Worm (Caenorhabditis elegans) whole organism, young adult: ENCODE data around the gene srab-2.

Experiments
- B0019.2 ChIP-seq: fragments of 200-800 bp; sonication (Bioruptor generic); conservative IDR thresholded peaks from 2 replicates; pipeline ENCODE4 v1.3.6; 2022; ENCODE audit warnings: missing genetic modification reagents, missing genetic modification characterization, missing compliant biosample characterization
- D2030.7 ChIP-seq: fragments of 200-800 bp; sonication (Bioruptor generic); IDR thresholded peaks from 2 replicates; pipeline ENCODE4 v1.3.6; 2022; ENCODE audit warnings: missing genetic modification reagents, missing genetic modification characterization, missing compliant biosample characterization
- F39B2.1 ChIP-seq: fragments of 200-800 bp; sonication (Bioruptor generic); IDR thresholded peaks from 2 replicates; pipeline ENCODE4 v1.3.6; 2022; ENCODE audit warnings: missing genetic modification reagents, missing genetic modification characterization, missing compliant biosample characterization
- F57C9.4 ChIP-seq: sonication (generic microtip); optimal IDR thresholded peaks from 2 replicates; lab custom pipeline; 2017; ENCODE audit warnings: mild to moderate bottlenecking, missing genetic modification characterization, missing compliant biosample characterization
- Y67H2A.10 ChIP-seq: fragments of 200-800 bp; sonication (Bioruptor generic); conservative IDR thresholded peaks from 2 replicates; pipeline ENCODE4 v1.3.6; 2022; ENCODE audit warnings: missing genetic modification reagents, missing genetic modification characterization, missing compliant biosample characterization
- akir-1 ChIP-seq: fragments of 200-800 bp; sonication (Bioruptor generic); optimal IDR thresholded peaks from 2 replicates; lab custom pipeline; 2018; ENCODE audit warnings: mild to moderate bottlenecking, missing genetic modification characterization, moderate library complexity, missing compliant biosample characterization
- attf-3 ChIP-seq: fragments of 200-800 bp; sonication (Bioruptor generic); conservative IDR thresholded peaks from 2 replicates; pipeline ENCODE4 v1.3.6; 2022; ENCODE audit warnings: missing genetic modification reagents, missing genetic modification characterization, missing compliant biosample characterization
- bed-2 ChIP-seq: fragments of 200-800 bp; sonication (Bioruptor generic); IDR thresholded peaks from 2 replicates; pipeline ENCODE4 v1.3.6; 2022; ENCODE audit warnings: missing genetic modification reagents, missing genetic modification characterization, missing compliant biosample characterization
- ceh-91 ChIP-seq: fragments of 200-800 bp; sonication (Bioruptor generic); IDR thresholded peaks from 2 replicates; pipeline ENCODE4 v1.3.6; 2022; ENCODE audit warnings: missing genetic modification reagents, missing genetic modification characterization, missing compliant biosample characterization
- die-1 ChIP-seq: sonication (generic microtip); optimal IDR thresholded peaks from 2 replicates; lab custom pipeline; 2016; ENCODE audit warnings: missing genotype, mild to moderate bottlenecking, missing genetic modification characterization, missing compliant biosample characterization
- dpff-1 ChIP-seq: sonication (generic microtip); optimal IDR thresholded peaks from 2 replicates; lab custom pipeline; 2017; ENCODE audit warnings: mild to moderate bottlenecking, missing genetic modification characterization, missing compliant biosample characterization
- dpl-1 ChIP-seq: fragments of 150-350 bp; optimal IDR thresholded peaks from 2 replicates; lab custom pipeline; 2014; ENCODE audit warnings: missing biosample characterization, missing genetic modification reagents, missing genetic modification characterization
- egl-18 ChIP-seq: fragments of 200-800 bp; sonication (Bioruptor generic); IDR thresholded peaks from 2 replicates; pipeline ENCODE4 v1.3.6; 2022; ENCODE audit warnings: missing genetic modification reagents, missing genetic modification characterization, missing compliant biosample characterization
- egl-44 ChIP-seq: fragments of 200-800 bp; sonication (Bioruptor generic); IDR thresholded peaks from 2 replicates; pipeline ENCODE4 v1.3.6; 2022; ENCODE audit warnings: missing genetic modification reagents, missing genetic modification characterization, missing compliant biosample characterization
- egrh-3 ChIP-seq: fragments of 200-800 bp; sonication (Bioruptor generic); IDR thresholded peaks from 2 replicates; pipeline ENCODE4 v1.3.6; 2022; ENCODE audit warnings: missing genetic modification reagents, missing genetic modification characterization, missing compliant biosample characterization
- ets-4 ChIP-seq: fragments of 200-800 bp; sonication (Bioruptor generic); optimal IDR thresholded peaks from 2 replicates; lab custom pipeline; 2018; ENCODE audit warnings: mild to moderate bottlenecking, missing genetic modification characterization, missing compliant biosample characterization
- hmg-20 ChIP-seq: fragments of 200-800 bp; sonication (Bioruptor generic); IDR thresholded peaks from 2 replicates; pipeline ENCODE4 v1.3.6; 2022; ENCODE audit warnings: missing genetic modification reagents, missing genetic modification characterization, missing compliant biosample characterization
- hrde-1 ChIP-seq: sonication (generic microtip); optimal IDR thresholded peaks from 2 replicates; lab custom pipeline; 2016; ENCODE audit warnings: missing genetic modification characterization, mild to moderate bottlenecking, missing compliant biosample characterization, moderate library complexity, missing genotype, missing genetic modification reagents, borderline replicate concordance
- let-607 ChIP-seq, 2 experiments: fragments of 200-800 bp in 1 of 2; sonication (Bioruptor generic) in 1 of 2; sonication (generic microtip) in 1 of 2; optimal IDR thresholded peaks; 2 replicates each; lab custom pipeline; 2016 to 2018; ENCODE audit warnings: mild to moderate bottlenecking in 2 of 2, missing compliant biosample characterization in 2 of 2, missing genetic modification characterization in 2 of 2, moderate library complexity in 2 of 2, missing genotype in 1 of 2
- lin-35 ChIP-seq, 3 experiments: fragments of 150-350 bp in 2 of 3; sonication (generic microtip) in 1 of 3; optimal IDR thresholded peaks; 2 replicates each; lab custom pipeline; 2014 to 2018; ENCODE audit warnings: missing biosample characterization in 3 of 3, missing genetic modification characterization in 3 of 3, missing genetic modification reagents in 3 of 3
- lin-40 ChIP-seq: sonication (generic microtip); optimal IDR thresholded peaks from 2 replicates; lab custom pipeline; 2016; ENCODE audit warnings: missing genetic modification characterization, mild to moderate bottlenecking, missing compliant biosample characterization, missing genotype, missing genetic modification reagents
- lin-54 ChIP-seq: fragments of 200-800 bp; sonication (Bioruptor generic); optimal IDR thresholded peaks from 2 replicates; lab custom pipeline; 2018; ENCODE audit warnings: mild to moderate bottlenecking, missing genetic modification characterization, missing compliant biosample characterization
- lsl-1 ChIP-seq: fragments of 200-800 bp; sonication (Bioruptor generic); optimal IDR thresholded peaks from 2 replicates; lab custom pipeline; 2018; ENCODE audit warnings: mild to moderate bottlenecking, missing genetic modification characterization, moderate library complexity, missing compliant biosample characterization
- mcd-1 ChIP-seq: fragments of 200-800 bp; sonication (Bioruptor generic); IDR thresholded peaks from 2 replicates; pipeline ENCODE4 v1.3.6; 2022; ENCODE audit warnings: missing genetic modification reagents, missing genetic modification characterization, missing compliant biosample characterization
- mxl-1 ChIP-seq: sonication (generic microtip); optimal IDR thresholded peaks from 2 replicates; lab custom pipeline; 2016; ENCODE audit warnings: missing genetic modification characterization, missing compliant biosample characterization
- nfya-2 ChIP-seq: fragments of 200-800 bp; sonication (Bioruptor generic); IDR thresholded peaks from 2 replicates; pipeline ENCODE4 v1.3.6; 2022; ENCODE audit warnings: missing genetic modification reagents, missing genetic modification characterization, missing compliant biosample characterization
- nfyb-1 ChIP-seq: fragments of 200-800 bp; sonication (Bioruptor generic); IDR thresholded peaks from 2 replicates; pipeline ENCODE4 v1.3.6; 2022; ENCODE audit warnings: missing genetic modification reagents, missing genetic modification characterization, missing compliant biosample characterization
- rcor-1 ChIP-seq: fragments of 200-800 bp; sonication (Bioruptor generic); IDR thresholded peaks from 2 replicates; pipeline ENCODE4 v1.3.6; 2022; ENCODE audit warnings: missing genetic modification reagents, missing genetic modification characterization, missing compliant biosample characterization
- sea-2 ChIP-seq: fragments of 200-800 bp; sonication (Bioruptor generic); IDR thresholded peaks from 2 replicates; pipeline ENCODE4 v1.3.6; 2022; ENCODE audit warnings: missing genetic modification characterization, missing compliant biosample characterization
- sptf-2 ChIP-seq: fragments of 200-800 bp; sonication (Bioruptor generic); optimal IDR thresholded peaks from 2 replicates; lab custom pipeline; 2018; ENCODE audit warnings: mild to moderate bottlenecking, missing genetic modification characterization, missing compliant biosample characterization
- zfh-2 ChIP-seq: fragments of 200-800 bp; sonication (Bioruptor generic); conservative IDR thresholded peaks from 2 replicates; pipeline ENCODE4 v1.3.6; 2022; ENCODE audit warnings: missing genetic modification reagents, missing genetic modification characterization, missing compliant biosample characterization
- ztf-18 ChIP-seq: sonication (generic microtip); optimal IDR thresholded peaks from 2 replicates; lab custom pipeline; 2016; ENCODE audit warnings: missing genotype, mild to moderate bottlenecking, missing genetic modification characterization, missing compliant biosample characterization
- ztf-22 ChIP-seq: fragments of 200-800 bp; sonication (Bioruptor generic); optimal IDR thresholded peaks from 2 replicates; lab custom pipeline; 2018; ENCODE audit warnings: mild to moderate bottlenecking, missing genetic modification characterization, moderate library complexity, missing compliant biosample characterization
- ztf-6 ChIP-seq: fragments of 200-800 bp; sonication (Bioruptor generic); IDR thresholded peaks from 2 replicates; pipeline ENCODE4 v1.3.6; 2022; ENCODE audit warnings: missing genetic modification reagents, missing genetic modification characterization, missing compliant biosample characterization

The srab-2 gene

DNA sequence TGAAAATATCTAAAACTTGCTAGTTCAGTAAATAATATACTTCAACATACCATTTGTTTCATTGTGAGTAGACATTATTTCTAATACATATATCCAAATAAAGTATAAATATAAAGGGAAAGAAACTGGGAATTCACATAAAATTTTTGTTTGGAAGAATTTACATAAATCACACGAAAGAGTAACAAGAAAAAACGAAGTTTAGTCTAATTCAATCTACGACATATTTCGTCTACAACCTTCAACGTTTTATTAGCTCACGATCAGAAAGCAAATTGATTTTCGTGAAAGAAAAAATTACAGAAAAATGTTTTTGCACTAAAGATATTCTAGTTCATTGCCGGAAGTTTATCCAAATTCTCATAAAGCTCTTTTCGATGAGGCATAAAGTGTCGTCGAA is 7.8 kb downstream of the srab-2 start, which contains the start of gene C04F5.2 (continued):
- TF ChIP-seq sptf-2 (no peak), egrh-3 (GFP tag; lab: Robert Waterston, UW) (no peak), nfya-2 (GFP tag; lab: Robert Waterston, UW) (no peak), bed-2 (GFP tag; lab: Robert Waterston, UW) (no peak), lin-35 (GFP tag; optimal IDR thresholded peaks at IDR 0.05; lab: Kevin White, UChicago) (no peak), D2030.7 (GFP tag; lab: Robert Waterston, UW) (no peak), mcd-1 (no peak)

- TF ChIP-seq nfyb-1 (no peak), attf-3 (GFP tag; lab: Robert Waterston, UW) (no peak), mxl-1 (tag; lab: Kevin White, UChicago) (no peak), egl-44 (GFP tag; lab: Robert Waterston, UW) (no peak), lin-40 (no peak), die-1 (tag; lab: Kevin White, UChicago) (no peak), sea-2 (GFP tag; lab: Robert Waterston, UW) (no peak), hrde-1 (tag; lab: Kevin White, UChicago) (no peak), Y67H2A.10 (GFP tag; lab: Robert Waterston, UW) (no peak)
Observed at ce11 chrV:5090386-5090785, 14.4 kb downstream of the srab-2 start.

DNA sequence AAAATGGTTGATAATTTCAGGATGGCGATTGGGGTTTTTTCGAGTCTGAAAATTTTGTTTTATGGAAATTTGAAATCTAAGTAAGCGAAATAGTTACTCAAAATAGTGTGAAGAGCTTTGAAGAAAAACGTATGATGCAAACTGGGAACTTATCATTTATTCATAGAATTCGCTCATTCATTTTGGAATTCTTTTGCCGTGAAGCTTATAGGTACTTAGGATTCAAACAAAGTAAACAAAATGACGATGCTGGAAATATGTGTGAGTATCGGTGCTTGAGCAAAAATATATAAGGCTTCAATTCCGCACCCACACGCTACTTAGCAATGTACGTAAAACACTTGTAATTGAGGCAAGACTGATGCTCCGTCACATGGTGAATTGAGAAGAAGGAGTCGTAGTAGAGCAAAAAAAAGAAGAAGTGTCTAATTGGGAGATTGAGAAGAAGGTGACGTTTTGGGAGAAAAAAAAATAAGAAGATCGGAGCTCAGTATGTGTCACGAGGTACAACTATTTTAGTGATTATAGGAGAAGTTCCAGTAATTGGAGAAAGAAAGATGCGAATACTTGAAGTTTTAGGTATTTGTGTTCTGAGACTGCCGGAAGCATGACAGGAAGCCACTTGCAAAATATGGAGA is 15.2 kb downstream of the srab-2 start, which contains the start of gene glb-32:
TSS of gene glb-32 (minus strand) at position 51 of the 638 bp plus-strand sequence.
- TF ChIP-seq attf-3 (GFP tag; lab: Robert Waterston, UW) (no peak), Y67H2A.10 (GFP tag; lab: Robert Waterston, UW) (no peak), hmg-20 (GFP tag; lab: Robert Waterston, UW) (no peak), egl-18 (no peak), B0019.2 (GFP tag; lab: Robert Waterston, UW) (no peak), ztf-18 (tag; lab: Kevin White, UChicago) (no peak), let-607 (tag; optimal IDR thresholded peaks at IDR 0.05; lab: Kevin White, UChicago) (no peak), ztf-6 (no peak), ets-4 (no peak), ceh-91 (no peak), F57C9.4 (tag; lab: Kevin White, UChicago) (no peak), ztf-22 (no peak), akir-1 (GFP tag; lab: Kevin White, UChicago) (no peak), dpl-1 (GFP tag; lab: Kevin White, UChicago) (no peak), dpff-1 (tag; lab: Kevin White, UChicago) (no peak), F39B2.1 (GFP tag; lab: Robert Waterston, UW) (no peak), lsl-1 (GFP tag; lab: Kevin White, UChicago) (no peak), zfh-2 (GFP tag; lab: Robert Waterston, UW) (no peak), lin-54 (no peak)
- TF ChIP-seq, all 124 proteins: peak for 0

- peak; percentile 21; the same call in 1 of the 2 replicates for TF ChIP-seq zfh-2 (GFP tag; lab: Robert Waterston, UW)
- TF ChIP-seq rcor-1, result no peak
Observed at ce11 chrV:5088311-5088710, 16.5 kb downstream of the srab-2 start.
